Worm (Caenorhabditis elegans) whole organism, late embryonic: ENCODE measurements around the gene C23H3.5.

Source experiments
- K09A11.1 ChIP-seq: sonication (generic microtip); optimal IDR thresholded peaks from 2 replicates; lab custom pipeline; 2017; ENCODE audit warnings: antibody characterized with exemption, mild to moderate bottlenecking, missing genetic modification characterization, missing compliant biosample characterization; ENCODE audit not compliant: insufficient read depth
- ceh-18 ChIP-seq: sonication (generic microtip); optimal IDR thresholded peaks from 2 replicates; lab custom pipeline; 2016; ENCODE audit warnings: missing genetic modification characterization, missing compliant biosample characterization
- ceh-34 ChIP-seq: sonication (generic microtip); optimal IDR thresholded peaks from 2 replicates; lab custom pipeline; 2016; ENCODE audit warnings: mild to moderate bottlenecking, missing genetic modification characterization, missing compliant biosample characterization
- ceh-6 ChIP-seq: fragments of 200-800 bp; sonication (Bioruptor generic); optimal IDR thresholded peaks from 2 replicates; lab custom pipeline; 2018; ENCODE audit warnings: mild to moderate bottlenecking, missing genetic modification characterization, missing compliant biosample characterization
- che-1 ChIP-seq: sonication (generic microtip); optimal IDR thresholded peaks from 2 replicates; lab custom pipeline; 2016; ENCODE audit warnings: mild to moderate bottlenecking, missing genetic modification characterization, missing compliant biosample characterization
- dve-1 ChIP-seq: sonication (generic microtip); optimal IDR thresholded peaks from 2 replicates; lab custom pipeline; 2017; ENCODE audit warnings: antibody characterized with exemption, mild to moderate bottlenecking, missing genetic modification characterization, missing compliant biosample characterization
- elt-2 ChIP-seq: sonication (generic microtip); optimal IDR thresholded peaks from 2 replicates; lab custom pipeline; 2016; ENCODE audit warnings: missing genetic modification reagents, missing genetic modification characterization, missing compliant biosample characterization
- npax-4 ChIP-seq: sonication (generic microtip); optimal IDR thresholded peaks from 2 replicates; lab custom pipeline; 2016; ENCODE audit warnings: missing genetic modification characterization, missing compliant biosample characterization
- unc-86 ChIP-seq: sonication (generic microtip); optimal IDR thresholded peaks from 2 replicates; lab custom pipeline; 2016; ENCODE audit warnings: missing genetic modification characterization, missing compliant biosample characterization

DNA sequence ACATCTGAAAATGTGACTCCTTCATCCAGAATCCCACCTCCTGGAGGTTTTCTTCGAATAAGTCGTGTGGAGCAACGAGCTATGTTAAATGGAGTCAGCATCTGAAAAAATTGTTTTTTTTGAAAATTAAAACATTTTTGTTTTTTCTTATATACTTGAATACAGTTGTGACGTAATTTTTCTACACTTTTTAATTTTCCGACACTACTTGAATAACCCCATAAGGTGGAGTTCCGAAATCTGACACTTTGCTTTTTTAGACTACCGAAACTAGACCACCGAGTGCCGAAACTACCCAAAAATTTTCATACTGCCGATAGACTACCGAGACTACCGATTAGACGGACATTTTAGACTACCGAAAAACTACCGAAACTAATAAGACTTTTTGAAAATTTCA, 44.0 kb downstream of the C23H3.5 start, which contains the start of gene mcat-1:
- TF ChIP-seq dve-1 (tag; lab: Kevin White, UChicago) = no peak
- TF ChIP-seq ceh-18 (tag; lab: Kevin White, UChicago) = no peak
- no peak for TF ChIP-seq unc-86 (tag; lab: Kevin White, UChicago)
- TF ChIP-seq ceh-34 (tag; lab: Kevin White, UChicago) = no peak
- TF ChIP-seq che-1 (tag; lab: Kevin White, UChicago) = no peak
- TF ChIP-seq elt-2 (tag; lab: Kevin White, UChicago) = no peak
- TF ChIP-seq K09A11.1 (tag; lab: Kevin White, UChicago) = no peak
- TF ChIP-seq ceh-6 = no peak
- no peak for TF ChIP-seq npax-4
